Worm (Caenorhabditis elegans): ENCODE data around the gene C47D12.2.

C47D12.2 gene

DNA sequence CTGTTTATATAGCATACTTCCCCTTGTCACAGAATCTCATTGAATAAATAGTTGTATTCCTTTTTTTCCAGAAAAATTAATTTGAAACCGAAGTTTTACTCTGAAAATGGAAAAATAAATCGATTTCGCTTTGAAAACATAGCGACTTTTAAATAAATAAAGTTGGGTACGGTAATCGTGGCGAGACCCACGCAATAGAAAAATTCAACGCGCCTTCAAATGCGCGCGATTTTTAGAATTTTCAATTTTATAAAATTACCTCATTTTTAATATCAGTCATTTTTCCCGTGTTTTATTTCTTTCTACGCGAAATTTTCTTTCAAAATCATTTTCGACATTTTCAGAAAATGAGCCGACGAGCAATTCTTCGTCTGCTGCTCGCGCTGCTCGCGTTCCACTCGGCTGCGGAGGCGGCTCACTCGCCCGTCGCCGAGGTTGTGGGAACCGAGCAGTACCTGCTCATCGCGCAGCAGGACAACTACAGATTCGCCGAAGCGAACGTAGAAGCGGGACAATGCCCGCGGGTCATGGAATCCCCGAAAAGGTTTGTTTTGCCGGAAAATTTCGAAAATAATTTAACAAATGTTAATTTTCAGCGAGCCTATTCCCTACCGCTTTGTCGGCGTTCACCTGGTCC, 50.5 kb downstream of the C47D12.2 start, which contains the start of gene F13D12.5:
TSS of gene F13D12.5 (plus strand) at position 345 of the 637 bp plus-strand sequence.
- TF ChIP-seq nhr-71 (tag; optimal IDR thresholded peaks at IDR 0.05) (peak; percentile 30), pag-3 (tag; optimal IDR thresholded peaks at IDR 0.05; ENCODE audit: borderline replicate concordance, insufficient read depth) (no peak)

DNA sequence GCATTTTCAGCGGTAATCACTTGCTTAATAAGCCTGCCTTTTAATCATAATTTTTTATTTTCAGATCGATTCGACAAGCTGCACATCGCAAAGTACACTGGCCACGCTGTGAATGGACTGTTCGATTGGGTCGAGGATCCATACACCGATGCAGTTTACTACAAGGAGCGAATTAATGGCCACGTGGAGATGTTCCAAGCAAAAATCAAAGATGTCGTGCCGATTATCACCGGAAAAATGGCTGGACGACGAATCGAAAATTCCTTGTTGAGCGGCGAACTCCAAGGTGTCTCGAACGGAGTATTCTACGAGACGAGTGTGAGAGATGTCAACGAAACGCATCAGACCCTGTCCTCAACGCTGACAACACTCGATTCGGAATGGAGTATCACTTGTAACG, 51.3 kb downstream of the C47D12.2 start:
- no peak for TF ChIP-seq nhr-85 (tag)
- no peak for TF ChIP-seq snpc-4 (tag; optimal IDR thresholded peaks at IDR 0.05)
- no peak for TF ChIP-seq ztf-4 (tag; optimal IDR thresholded peaks at IDR 0.05)
- no peak for TF ChIP-seq ceh-8 (GFP tag; optimal IDR thresholded peaks at IDR 0.05)
- TF ChIP-seq ceh-90 (tag; optimal IDR thresholded peaks at IDR 0.05), result no peak
- no peak for TF ChIP-seq nhr-71 (tag; optimal IDR thresholded peaks at IDR 0.05)
- TF ChIP-seq jun-1 (tag; optimal IDR thresholded peaks at IDR 0.05), result no peak
- TF ChIP-seq elt-2 (tag; optimal IDR thresholded peaks at IDR 0.05), result no peak
- TF ChIP-seq dpl-1 (GFP tag; optimal IDR thresholded peaks at IDR 0.05), result no peak
- TF ChIP-seq sup-37 (GFP tag; optimal IDR thresholded peaks at IDR 0.05), result no peak
- TF ChIP-seq pqm-1 (tag; optimal IDR thresholded peaks at IDR 0.05), result no peak

DNA sequence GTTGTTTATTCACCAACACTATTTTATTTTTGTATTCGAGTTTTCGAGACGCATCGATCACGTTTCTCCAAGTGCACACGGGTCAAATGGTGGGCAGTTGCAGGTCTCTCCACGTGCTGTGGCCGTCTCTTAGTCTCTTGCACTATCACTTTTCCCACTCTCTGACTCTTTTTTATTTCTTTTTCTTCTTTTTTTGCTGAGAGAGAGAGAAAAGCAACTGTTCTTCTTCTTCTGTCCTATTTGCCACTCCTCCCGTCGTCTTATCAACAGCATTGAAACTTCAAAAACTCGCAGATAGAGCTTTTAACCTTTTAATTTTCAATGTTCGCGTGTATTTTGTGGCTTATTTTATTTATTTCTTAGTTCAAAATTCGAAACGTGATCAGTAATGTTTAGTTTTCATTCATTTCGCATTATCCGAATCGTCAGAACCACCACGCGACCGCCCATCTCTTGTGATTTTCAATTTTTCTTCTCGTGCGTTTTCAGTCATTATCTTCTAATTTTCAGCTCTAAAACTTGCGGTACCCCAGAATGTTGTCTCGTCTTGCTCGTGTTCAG, 52.5 kb downstream of the C47D12.2 start, which contains the start of gene alh-8:
TSS of gene alh-8 (plus strand) at position 511 of the 561 bp plus-strand sequence.
- TF ChIP-seq pag-3 (tag; optimal IDR thresholded peaks at IDR 0.05; ENCODE audit: borderline replicate concordance, insufficient read depth) (peak; percentile 40), nhr-71 (tag; optimal IDR thresholded peaks at IDR 0.05) (peak; percentile 86), ceh-8 (GFP tag; optimal IDR thresholded peaks at IDR 0.05) (no peak), unc-130 (tag; optimal IDR thresholded peaks at IDR 0.05) (peak; percentile 46), F16B12.6 (tag; optimal IDR thresholded peaks at IDR 0.05) (no peak), mdl-1 (tag; optimal IDR thresholded peaks at IDR 0.05) (peak in 1 of 2 experiments; percentile 94), aly-2 (tag; optimal IDR thresholded peaks at IDR 0.05) (no peak), nhr-85 (tag) (peak; percentile 64), nhr-20 (tag; optimal IDR thresholded peaks at IDR 0.05) (peak; percentile 76), ztf-11 (tag; optimal IDR thresholded peaks at IDR 0.05) (no peak), ces-1 (GFP tag; optimal IDR thresholded peaks at IDR 0.05) (no peak), lin-14 (GFP tag; optimal IDR thresholded peaks at IDR 0.05) (peak; percentile 86), mef-2 (tag; optimal IDR thresholded peaks at IDR 0.05) (no peak), nhr-11 (tag; optimal IDR thresholded peaks at IDR 0.05) (no peak), nhr-90 (tag; optimal IDR thresholded peaks at IDR 0.05; ENCODE audit: poor library complexity) (peak; percentile 46), fos-1 (tag; optimal IDR thresholded peaks at IDR 0.05) (peak; percentile 20), hpl-2 (GFP tag; optimal IDR thresholded peaks at IDR 0.05) (no peak), nhr-76 (tag; optimal IDR thresholded peaks at IDR 0.05) (no peak), nhr-12 (tag; optimal IDR thresholded peaks at IDR 0.05) (no peak), rnt-1 (tag; optimal IDR thresholded peaks at IDR 0.05) (peak; percentile 78), fkh-10 (GFP tag; optimal IDR thresholded peaks at IDR 0.05) (no peak), elt-3 (tag; optimal IDR thresholded peaks at IDR 0.05) (peak in 2 of 6 experiments; percentile 1 to 15), elt-2 (tag; optimal IDR thresholded peaks at IDR 0.05) (peak; percentile 55), swsn-7 (tag; optimal IDR thresholded peaks at IDR 0.05) (peak; percentile 28), blmp-1 (tag; optimal IDR thresholded peaks at IDR 0.05) (peak; percentile 21), skn-1 (tag; optimal IDR thresholded peaks at IDR 0.05) (peak; percentile 29), snpc-4 (tag; optimal IDR thresholded peaks at IDR 0.05) (peak; percentile 32), grh-1 (GFP tag; IDR thresholded peaks at IDR 0.05) (no peak), fkh-8 (tag; optimal IDR thresholded peaks at IDR 0.05) (no peak), tbx-2 (tag; optimal IDR thresholded peaks at IDR 0.05) (peak; percentile 47), lin-35 (GFP tag; optimal IDR thresholded peaks at IDR 0.05) (peak; percentile 38 to 68), dsc-1 (tag; optimal IDR thresholded peaks at IDR 0.05) (no peak), mep-1 (tag; optimal IDR thresholded peaks at IDR 0.05) (peak; percentile 13), lir-3 (tag; optimal IDR thresholded peaks at IDR 0.05; ENCODE audit: poor library complexity) (peak; percentile 16), irx-1 (tag; optimal IDR thresholded peaks at IDR 0.05) (no peak), mab-9 (GFP tag; IDR thresholded peaks at IDR 0.05) (no peak), efl-1 (optimal IDR thresholded peaks at IDR 0.05) (peak; percentile 15 to 30), efl-1 (GFP tag; optimal IDR thresholded peaks at IDR 0.05 in 1 of 2) (no peak), ets-5 (GFP tag; IDR thresholded peaks at IDR 0.05) (no peak), fkh-4 (tag; optimal IDR thresholded peaks at IDR 0.05; ENCODE audit: borderline replicate concordance) (no peak), snu-23 (GFP tag; optimal IDR thresholded peaks at IDR 0.05) (peak; percentile 86)
